Worm (Caenorhabditis elegans) whole organism, L1 larva: ENCODE data around the gene F20B6.9.

ENCODE experiments used
- C34B4.2 ChIP-seq: sonication (generic microtip); optimal IDR thresholded peaks from 2 replicates; lab custom pipeline; 2017; ENCODE audit warnings: mild to moderate bottlenecking, missing genetic modification characterization, missing compliant biosample characterization
- fkh-10 ChIP-seq: sonication (generic microtip); optimal IDR thresholded peaks from 2 replicates; lab custom pipeline; 2017; ENCODE audit warnings: missing biosample characterization, missing genetic modification reagents, missing genetic modification characterization
- mep-1 ChIP-seq: fragments of 150-350 bp; optimal IDR thresholded peaks from 2 replicates; lab custom pipeline; 2014; ENCODE audit warnings: missing biosample characterization, missing genetic modification characterization
- nhr-47 ChIP-seq: sonication (generic microtip); optimal IDR thresholded peaks from 2 replicates; lab custom pipeline; 2016; ENCODE audit warnings: mild to moderate bottlenecking, missing genetic modification characterization, moderate library complexity, missing compliant biosample characterization

- TF ChIP-seq mep-1 (no peak), C34B4.2 (tag; lab: Kevin White, UChicago) (no peak), nhr-47 (tag; lab: Kevin White, UChicago) (no peak), fkh-10 (GFP tag; lab: Kevin White, UChicago) (no peak)
Measured at ce11 chrX:4218174-4218573, 10.9 kb upstream of the F20B6.9 start, which contains the start of gene W01H2.2.
